Fruit fly (Drosophila melanogaster) whole organism, embryonic: ENCODE results near the gene CG7970.

Experiments used
- Atf3 ChIP-seq: fragments of 200-800 bp; sonication (Bioruptor generic); optimal IDR thresholded peaks from 3 replicates; lab custom pipeline; 2016; ENCODE audit warnings: missing biosample characterization, missing genetic modification characterization
- CG10209 ChIP-seq: fragments of 200-800 bp; sonication (Bioruptor generic); optimal IDR thresholded peaks from 3 replicates; lab custom pipeline; 2017; ENCODE audit warnings: missing biosample characterization, mild to moderate bottlenecking, missing genetic modification characterization, missing genetic modification reagents
- CG1024 ChIP-seq: fragments of 200-800 bp; sonication (Bioruptor generic); IDR thresholded peaks from 2 replicates; pipeline ENCODE4 v1.3.6; 2022; ENCODE audit warnings: missing biosample characterization, missing genetic modification characterization
- CG10565 ChIP-seq: fragments of 200-800 bp; sonication (Bioruptor generic); optimal IDR thresholded peaks from 3 replicates; lab custom pipeline; 2016; ENCODE audit warnings: missing biosample characterization, mild to moderate bottlenecking, missing genetic modification characterization
- CG11085 ChIP-seq: fragments of 200-800 bp; sonication (Bioruptor generic); IDR thresholded peaks from 2 replicates; pipeline ENCODE4 v1.3.6; 2022; ENCODE audit warnings: missing biosample characterization, missing genetic modification characterization
- CG12104 ChIP-seq: fragments of 200-800 bp; sonication (Bioruptor generic); optimal IDR thresholded peaks from 3 replicates; lab custom pipeline; 2016; ENCODE audit warnings: missing biosample characterization, missing genetic modification characterization
- CG13123 ChIP-seq: fragments of 200-800 bp; sonication (Bioruptor generic); optimal IDR thresholded peaks from 2 replicates; lab custom pipeline; 2016; ENCODE audit warnings: missing biosample characterization, missing genetic modification characterization
- CG13775 ChIP-seq: fragments of 200-800 bp; sonication (Bioruptor generic); optimal IDR thresholded peaks from 3 replicates; lab custom pipeline; 2017; ENCODE audit warnings: missing biosample characterization, mild to moderate bottlenecking, missing genetic modification characterization
- CG14441 ChIP-seq: fragments of 200-800 bp; sonication (Bioruptor generic); IDR thresholded peaks from 2 replicates; pipeline ENCODE4 v1.3.6; 2022; ENCODE audit warnings: missing biosample characterization, missing genetic modification characterization
- CG14965 ChIP-seq: fragments of 200-800 bp; sonication (Bioruptor generic); optimal IDR thresholded peaks from 2 replicates; lab custom pipeline; 2016; ENCODE audit warnings: missing biosample characterization, missing genetic modification characterization, borderline replicate concordance
- CG16815 ChIP-seq: fragments of 200-800 bp; sonication (Bioruptor generic); optimal IDR thresholded peaks from 3 replicates; lab custom pipeline; 2017; ENCODE audit warnings: missing biosample characterization, mild to moderate bottlenecking, missing genetic modification characterization
- CG2116 ChIP-seq: fragments of 200-800 bp; sonication (Bioruptor generic); optimal IDR thresholded peaks from 3 replicates; lab custom pipeline; 2018; ENCODE audit warnings: missing biosample characterization, mild to moderate bottlenecking, missing genetic modification characterization
- CG30403 ChIP-seq: fragments of 200-800 bp; sonication (Bioruptor generic); optimal IDR thresholded peaks from 3 replicates; lab custom pipeline; 2016; ENCODE audit warnings: missing biosample characterization, missing genetic modification characterization
- CG31388 ChIP-seq: fragments of 200-800 bp; sonication (Bioruptor generic); optimal IDR thresholded peaks from 2 replicates; lab custom pipeline; 2016; ENCODE audit warnings: missing biosample characterization, missing genetic modification characterization
- CG31441 ChIP-seq: fragments of 200-800 bp; sonication (Bioruptor generic); IDR thresholded peaks from 2 replicates; pipeline ENCODE4 v1.3.6; 2022; ENCODE audit warnings: missing biosample characterization, missing genetic modification characterization
- CG32532 ChIP-seq: fragments of 200-800 bp; sonication (Bioruptor generic); IDR thresholded peaks from 2 replicates; pipeline ENCODE4 v1.3.6; 2022; ENCODE audit warnings: missing biosample characterization, missing genetic modification characterization
- CG3281 ChIP-seq: fragments of 200-800 bp; sonication (Bioruptor generic); optimal IDR thresholded peaks from 3 replicates; lab custom pipeline; 2017; ENCODE audit warnings: missing biosample characterization, mild to moderate bottlenecking, missing genetic modification characterization
- CG34422 ChIP-seq: fragments of 200-800 bp; sonication (Bioruptor generic); IDR thresholded peaks from 3 replicates; pipeline ENCODE4 v1.3.6; 2022; ENCODE audit warnings: missing biosample characterization, missing genetic modification characterization
- CG4282 ChIP-seq: fragments of 200-800 bp; sonication (Bioruptor generic); optimal IDR thresholded peaks from 2 replicates; lab custom pipeline; 2016; ENCODE audit warnings: missing biosample characterization, missing genetic modification characterization
- CG4360 ChIP-seq: fragments of 200-800 bp; sonication (Bioruptor generic); IDR thresholded peaks from 2 replicates; pipeline ENCODE4 v1.3.6; 2022; ENCODE audit warnings: missing biosample characterization, missing genetic modification characterization
- CG6683 ChIP-seq: fragments of 200-800 bp; sonication (Bioruptor generic); optimal IDR thresholded peaks from 2 replicates; lab custom pipeline; 2017; ENCODE audit warnings: missing biosample characterization, mild to moderate bottlenecking, missing genetic modification characterization, missing genetic modification reagents
- CG6791 ChIP-seq: fragments of 200-800 bp; sonication (Bioruptor generic); IDR thresholded peaks from 3 replicates; pipeline ENCODE4 v1.3.6; 2022; ENCODE audit warnings: missing biosample characterization, missing genetic modification characterization; ENCODE audit not compliant: partially characterized antibody
- CG6813 ChIP-seq: fragments of 200-800 bp; sonication (Bioruptor generic); optimal IDR thresholded peaks from 2 replicates; lab custom pipeline; 2017; ENCODE audit warnings: missing biosample characterization, missing genetic modification characterization, mild to moderate bottlenecking, moderate library complexity, missing genetic modification reagents
- CG8290 ChIP-seq, 3 experiments: fragments of 200-800 bp; sonication (Bioruptor generic); optimal IDR thresholded peaks; 2 replicates each; lab custom pipeline; 2016 to 2019; ENCODE audit warnings: missing biosample characterization in 3 of 3, missing genetic modification characterization in 3 of 3, mild to moderate bottlenecking in 2 of 3, moderate library complexity in 1 of 3
- CkIIα-i1 ChIP-seq: fragments of 200-800 bp; sonication (Bioruptor generic); IDR thresholded peaks from 2 replicates; pipeline ENCODE4 v1.3.6; 2022; ENCODE audit warnings: missing biosample characterization, missing genetic modification characterization
- D ChIP-seq, 2 experiments: fragments of 200-800 bp in 1 of 2; fragments of >200 bp in 1 of 2; sonication (Bioruptor generic) in 1 of 2; optimal IDR thresholded peaks; 2 replicates in 1 of 2; 3 replicates in 1 of 2; lab custom pipeline; 2017; ENCODE audit warnings: mild to moderate bottlenecking in 1 of 2, missing biosample characterization in 1 of 2, missing genetic modification characterization in 1 of 2, missing genetic modification reagents in 1 of 2
- Fer1 ChIP-seq: fragments of 200-800 bp; sonication (Bioruptor generic); optimal IDR thresholded peaks from 2 replicates; lab custom pipeline; 2017; ENCODE audit warnings: missing biosample characterization, mild to moderate bottlenecking, missing genetic modification characterization
- H15 ChIP-seq: fragments of 200-800 bp; sonication (Bioruptor generic); IDR thresholded peaks from 3 replicates; pipeline ENCODE4 v1.3.6; 2022; ENCODE audit warnings: missing biosample characterization, missing genetic modification characterization
- HHEX ChIP-seq: fragments of 200-800 bp; sonication (Bioruptor generic); optimal IDR thresholded peaks from 3 replicates; lab custom pipeline; 2017; ENCODE audit warnings: missing biosample characterization, mild to moderate bottlenecking, missing genetic modification characterization, missing genetic modification reagents
- Lim3 ChIP-seq: fragments of 200-800 bp; sonication (Bioruptor generic); IDR thresholded peaks from 2 replicates; pipeline ENCODE4 v1.3.6; 2022; ENCODE audit warnings: missing biosample characterization, missing genetic modification characterization
- MESR4 ChIP-seq: fragments of 200-800 bp; sonication (Bioruptor generic); optimal IDR thresholded peaks from 2 replicates; lab custom pipeline; 2018; ENCODE audit warnings: missing biosample characterization, mild to moderate bottlenecking, missing genetic modification characterization, moderate library complexity
- Mad ChIP-seq: fragments of 200-800 bp; sonication (Bioruptor generic); optimal IDR thresholded peaks from 2 replicates; lab custom pipeline; 2016; ENCODE audit warnings: missing biosample characterization, missing genetic modification characterization
- Meics ChIP-seq: fragments of 200-800 bp; sonication (Bioruptor generic); optimal IDR thresholded peaks from 2 replicates; lab custom pipeline; 2017; ENCODE audit warnings: missing biosample characterization, mild to moderate bottlenecking, missing genetic modification characterization
- Rx ChIP-seq: fragments of 200-800 bp; sonication (Bioruptor generic); IDR thresholded peaks from 2 replicates; pipeline ENCODE4 v1.3.6; 2022; ENCODE audit warnings: missing biosample characterization, missing genetic modification characterization
- Tbp ChIP-seq: fragments of >200 bp; optimal IDR thresholded peaks from 2 replicates; lab custom pipeline; 2018; ENCODE audit warnings: missing biosample characterization, missing genetic modification characterization
- Xbp1 ChIP-seq: fragments of 200-800 bp; sonication (Bioruptor generic); optimal IDR thresholded peaks from 3 replicates; lab custom pipeline; 2016; ENCODE audit warnings: missing biosample characterization, mild to moderate bottlenecking, missing genetic modification characterization
- bowl ChIP-seq: fragments of 200-800 bp; sonication (Bioruptor generic); IDR thresholded peaks from 2 replicates; pipeline ENCODE4 v1.3.6; 2022; ENCODE audit warnings: missing biosample characterization, missing genetic modification characterization
- br ChIP-seq: fragments of >200 bp; optimal IDR thresholded peaks from 2 replicates; lab custom pipeline; 2017
- chinmo ChIP-seq: fragments of 200-800 bp; sonication (Bioruptor generic); IDR thresholded peaks from 4 replicates; pipeline ENCODE4 v1.3.6; 2022; ENCODE audit warnings: missing biosample characterization, missing genetic modification characterization; ENCODE audit not compliant: partially characterized antibody
- emc ChIP-seq: fragments of 200-800 bp; sonication (Bioruptor generic); optimal IDR thresholded peaks from 2 replicates; lab custom pipeline; 2016; ENCODE audit warnings: missing biosample characterization, missing genetic modification characterization
- grn ChIP-seq: fragments of 200-800 bp; sonication (Bioruptor generic); optimal IDR thresholded peaks from 3 replicates; lab custom pipeline; 2017; ENCODE audit warnings: missing biosample characterization, missing genetic modification characterization
- knrl ChIP-seq: fragments of 200-800 bp; sonication (Bioruptor generic); IDR thresholded peaks from 3 replicates; pipeline ENCODE4 v1.3.6; 2022; ENCODE audit warnings: missing biosample characterization, missing genetic modification characterization; ENCODE audit not compliant: partially characterized antibody
- lbe ChIP-seq: fragments of 200-800 bp; sonication (Bioruptor generic); optimal IDR thresholded peaks from 2 replicates; lab custom pipeline; 2016; ENCODE audit warnings: missing biosample characterization, mild to moderate bottlenecking, missing genetic modification characterization
- mirr ChIP-seq: fragments of 200-800 bp; sonication (Bioruptor generic); optimal IDR thresholded peaks from 3 replicates; lab custom pipeline; 2018; ENCODE audit warnings: missing biosample characterization, mild to moderate bottlenecking, missing genetic modification characterization
- onecut ChIP-seq: fragments of 200-800 bp; sonication (Bioruptor generic); IDR thresholded peaks from 2 replicates; pipeline ENCODE4 v1.3.6; 2022; ENCODE audit warnings: missing biosample characterization, missing genetic modification characterization
- sc ChIP-seq, 3 experiments: fragments of >200 bp in 2 of 3; fragments of 200-800 bp in 1 of 3; sonication (Bioruptor generic) in 1 of 3; optimal IDR thresholded peaks; 2 replicates in 2 of 3; 3 replicates in 1 of 3; lab custom pipeline; 2017; ENCODE audit warnings: mild to moderate bottlenecking in 1 of 3, missing biosample characterization in 1 of 3, missing genetic modification characterization in 1 of 3, missing genetic modification reagents in 1 of 3
- sens ChIP-seq: fragments of 200-800 bp; sonication (Bioruptor generic); peaks from one replicate; lab custom pipeline; 2016; ENCODE audit warnings: missing biosample characterization, missing genetic modification characterization
- ssp ChIP-seq: fragments of 200-800 bp; sonication (Bioruptor generic); IDR thresholded peaks from 2 replicates; pipeline ENCODE4 v1.3.6; 2022; ENCODE audit warnings: missing biosample characterization, missing genetic modification characterization
- stwl ChIP-seq: fragments of 200-800 bp; sonication (Bioruptor generic); optimal IDR thresholded peaks from 3 replicates; lab custom pipeline; 2018; ENCODE audit warnings: missing biosample characterization, mild to moderate bottlenecking, missing genetic modification characterization, moderate library complexity
- sug ChIP-seq: fragments of 200-800 bp; optimal IDR thresholded peaks from 2 replicates; lab custom pipeline; 2019; ENCODE audit warnings: missing biosample characterization, mild to moderate bottlenecking, missing genetic modification characterization, moderate library complexity
- yki ChIP-seq: fragments of >200 bp; optimal IDR thresholded peaks from 3 replicates; lab custom pipeline; 2018

Gene CG7970

dm6 chr3L:1609611-1610010, 42.9 kb upstream of the CG7970 start (continued):
- TF ChIP-seq CG14965 (GFP tag; lab: Kevin White, UChicago) (no peak), Meics (peak; percentile 68), grn (no peak), ssp (no peak), emc (GFP tag; lab: Kevin White, UChicago) (no peak), CG4282 (GFP tag; lab: Kevin White, UChicago) (no peak), Rx (GFP tag; lab: Robert Waterston, UW) (no peak), CG12104 (GFP tag; lab: Kevin White, UChicago) (peak; percentile 85), CG30403 (GFP tag; lab: Kevin White, UChicago) (peak; percentile 50), CG6791 (no peak), CG14441 (GFP tag; lab: Robert Waterston, UW) (peak; percentile 56; the same call in 1 of the 2 replicates), bowl (GFP tag; lab: Robert Waterston, UW) (no peak), Atf3 (GFP tag; lab: Kevin White, UChicago) (no peak), CG2116 (no peak), onecut (no peak), CkIIα-i1 (GFP tag; lab: Robert Waterston, UW) (no peak), D (optimal IDR thresholded peaks at IDR 0.05; lab: Kevin White, UChicago) (no peak), D (GFP tag; optimal IDR thresholded peaks at IDR 0.05; lab: Kevin White, UChicago) (no peak), H15 (GFP tag; lab: Robert Waterston, UW) (peak; percentile 43; the same call in 1 of the 3 replicates), Xbp1 (peak; percentile 25), sug (tag; lab: Kevin White, UChicago) (no peak), sc (optimal IDR thresholded peaks at IDR 0.05; lab: Kevin White, UChicago) (no peak), sc (GFP tag; optimal IDR thresholded peaks at IDR 0.05; lab: Kevin White, UChicago) (no peak), CG10209 (GFP tag; lab: Kevin White, UChicago) (peak; percentile 34), Lim3 (GFP tag; lab: Robert Waterston, UW) (no peak), CG32532 (GFP tag; lab: Robert Waterston, UW) (peak; percentile 66; the same call in 1 of the 2 replicates), chinmo (no peak), CG1024 (GFP tag; lab: Robert Waterston, UW) (no peak), CG11085 (GFP tag; lab: Robert Waterston, UW) (0 out of 2 replicates have a peak, but pooled peaks have one; percentile 38), Tbp (GFP tag; lab: Kevin White, UChicago) (no peak), stwl (tag; lab: Kevin White, UChicago) (no peak), CG6813 (GFP tag; lab: Kevin White, UChicago) (no peak), CG13775 (GFP tag; lab: Kevin White, UChicago) (peak; percentile 46), Fer1 (GFP tag; lab: Kevin White, UChicago) (no peak), CG16815 (GFP tag; lab: Kevin White, UChicago) (peak; percentile 14), yki (lab: Kevin White, UChicago) (no peak), CG3281 (GFP tag; lab: Kevin White, UChicago) (peak; percentile 62), CG10565 (GFP tag; lab: Kevin White, UChicago) (no peak), br (lab: Kevin White, UChicago) (no peak), mirr (GFP tag; lab: Kevin White, UChicago) (no peak), CG4360 (GFP tag; lab: Robert Waterston, UW) (no peak), Mad (GFP tag; lab: Kevin White, UChicago) (no peak), MESR4 (GFP tag; lab: Kevin White, UChicago) (no peak), sens (GFP tag; lab: Kevin White, UChicago) (no peak), CG6683 (GFP tag; lab: Kevin White, UChicago) (no peak), CG8290 (GFP tag; optimal IDR thresholded peaks at IDR 0.05; lab: Kevin White, UChicago) (no peak), CG8290 (tag; optimal IDR thresholded peaks at IDR 0.05; lab: Kevin White, UChicago) (peak in 1 of 2 experiments; percentile 25), CG31388 (no peak), knrl (GFP tag; lab: Robert Waterston, UW) (no peak), CG31441 (GFP tag; lab: Robert Waterston, UW) (peak; percentile 31; the same call in 1 of the 2 replicates), CG13123 (GFP tag; lab: Kevin White, UChicago) (no peak), CG34422 (GFP tag; lab: Robert Waterston, UW) (0 out of 3 replicates have a peak, but pooled peaks have one; percentile 31), HHEX (peak; percentile 34), lbe (GFP tag; lab: Kevin White, UChicago) (no peak)
